Worm (Caenorhabditis elegans) whole organism, L1 larva: ENCODE measurements around the gene ccm-3.
A peak's percentile ranks its signal among the peaks of the same experiment; 100 is the strongest.

Experiments
- C16A3.4 ChIP-seq: fragments of 150-350 bp; optimal IDR thresholded peaks from 2 replicates; lab custom pipeline; 2014; ENCODE audit warnings: missing biosample characterization, missing genetic modification characterization
- C34B4.2 ChIP-seq: sonication (generic microtip); optimal IDR thresholded peaks from 2 replicates; lab custom pipeline; 2017; ENCODE audit warnings: mild to moderate bottlenecking, missing genetic modification characterization, missing compliant biosample characterization
- Y116A8C.19 ChIP-seq: sonication (generic microtip); optimal IDR thresholded peaks from 2 replicates; lab custom pipeline; 2016; ENCODE audit warnings: missing compliant biosample characterization, missing genetic modification characterization, borderline replicate concordance
- ceh-63 ChIP-seq: fragments of 200-800 bp; sonication (Bioruptor generic); optimal IDR thresholded peaks from 2 replicates; lab custom pipeline; 2018; ENCODE audit warnings: mild to moderate bottlenecking, missing genetic modification characterization, missing compliant biosample characterization
- ceh-88 ChIP-seq: fragments of 200-800 bp; sonication (Bioruptor generic); IDR thresholded peaks from 2 replicates; pipeline ENCODE4 v1.3.6; 2022; ENCODE audit warnings: missing genetic modification characterization, missing compliant biosample characterization
- ceh-90 ChIP-seq: sonication (generic microtip); optimal IDR thresholded peaks from 2 replicates; lab custom pipeline; 2016; ENCODE audit warnings: missing genetic modification characterization, missing compliant biosample characterization
- ces-1 ChIP-seq: fragments of 150-350 bp; optimal IDR thresholded peaks from 2 replicates; lab custom pipeline; 2014; ENCODE audit warnings: missing biosample characterization, missing genetic modification reagents, missing genetic modification characterization
- dpl-1 ChIP-seq, 3 experiments: fragments of 150-350 bp in 2 of 3; sonication (generic microtip) in 1 of 3; optimal IDR thresholded peaks; 2 replicates each; lab custom pipeline; 2014 to 2017; ENCODE audit warnings: missing biosample characterization in 3 of 3, missing genetic modification characterization in 3 of 3, missing genetic modification reagents in 3 of 3
- efl-1 ChIP-seq, 4 experiments: fragments of 150-350 bp; optimal IDR thresholded peaks in 3 of 4; peaks in 1 of 4; 1 replicate in 1 of 4; 2 replicates in 3 of 4; lab custom pipeline; 2014; ENCODE audit warnings: missing biosample characterization in 2 of 4, missing genetic modification characterization in 2 of 4, missing genetic modification reagents in 2 of 4
- egl-13 ChIP-seq: sonication (generic microtip); optimal IDR thresholded peaks from 2 replicates; lab custom pipeline; 2016; ENCODE audit warnings: missing genotype, missing genetic modification reagents, missing genetic modification characterization, missing compliant biosample characterization
- fkh-4 ChIP-seq: sonication (generic microtip); optimal IDR thresholded peaks from 2 replicates; lab custom pipeline; 2016; ENCODE audit warnings: missing compliant biosample characterization, missing genetic modification characterization, borderline replicate concordance
- grh-1 ChIP-seq: fragments of 200-800 bp; sonication (Bioruptor generic); IDR thresholded peaks from 2 replicates; pipeline ENCODE4 v1.3.6; 2022; ENCODE audit warnings: missing genetic modification reagents, missing genetic modification characterization, missing compliant biosample characterization
- hlh-17 ChIP-seq: fragments of 200-800 bp; sonication (Bioruptor generic); optimal IDR thresholded peaks from 2 replicates; lab custom pipeline; 2018; ENCODE audit warnings: missing genetic modification characterization, mild to moderate bottlenecking, missing compliant biosample characterization, moderate library complexity, borderline replicate concordance
- hlh-4 ChIP-seq: sonication (generic microtip); optimal IDR thresholded peaks from 2 replicates; lab custom pipeline; 2016; ENCODE audit warnings: mild to moderate bottlenecking, missing genetic modification characterization, missing compliant biosample characterization
- hpl-2 ChIP-seq: fragments of 150-350 bp; optimal IDR thresholded peaks from 2 replicates; lab custom pipeline; 2014; ENCODE audit warnings: missing biosample characterization, missing genetic modification reagents, missing genetic modification characterization
- irx-1 ChIP-seq: sonication (generic microtip); optimal IDR thresholded peaks from 2 replicates; lab custom pipeline; 2016; ENCODE audit warnings: missing genetic modification characterization, missing compliant biosample characterization
- isw-1 ChIP-seq: fragments of 200-800 bp; sonication (Bioruptor generic); IDR thresholded peaks from 2 replicates; pipeline ENCODE4 v1.3.6; 2022; ENCODE audit warnings: missing genetic modification characterization, missing compliant biosample characterization
- lin-14 ChIP-seq: fragments of 200-800 bp; sonication (Bioruptor generic); optimal IDR thresholded peaks from 2 replicates; lab custom pipeline; 2018; ENCODE audit warnings: mild to moderate bottlenecking, missing genetic modification characterization, moderate library complexity, missing compliant biosample characterization
- lin-15B ChIP-seq: fragments of 150-350 bp; sonication (generic microtip); optimal IDR thresholded peaks from 3 replicates; lab custom pipeline; 2014; ENCODE audit warnings: missing biosample characterization, missing genetic modification characterization
- lir-3 ChIP-seq: sonication (generic microtip); optimal IDR thresholded peaks from 2 replicates; lab custom pipeline; 2016; ENCODE audit warnings: mild to moderate bottlenecking, missing genetic modification characterization, moderate library complexity, missing compliant biosample characterization; ENCODE audit not compliant: poor library complexity
- lsy-2 ChIP-seq, 2 experiments: fragments of 150-350 bp; optimal IDR thresholded peaks; 2 replicates each; lab custom pipeline; 2014; ENCODE audit warnings: missing biosample characterization in 2 of 2, missing genetic modification characterization in 2 of 2
- mef-2 ChIP-seq: fragments of 150-350 bp; optimal IDR thresholded peaks from 2 replicates; lab custom pipeline; 2014; ENCODE audit warnings: missing biosample characterization, missing genetic modification characterization
- mep-1 ChIP-seq: fragments of 150-350 bp; optimal IDR thresholded peaks from 2 replicates; lab custom pipeline; 2014; ENCODE audit warnings: missing biosample characterization, missing genetic modification characterization
- nhr-11 ChIP-seq: fragments of 150-350 bp; optimal IDR thresholded peaks from 2 replicates; lab custom pipeline; 2014; ENCODE audit warnings: missing biosample characterization, missing genetic modification characterization
- nhr-12 ChIP-seq: sonication (generic microtip); optimal IDR thresholded peaks from 2 replicates; lab custom pipeline; 2017; ENCODE audit warnings: missing biosample characterization, missing genetic modification characterization
- nhr-19 ChIP-seq: fragments of 200-800 bp; sonication (Bioruptor generic); conservative IDR thresholded peaks from 2 replicates; pipeline ENCODE4 v1.3.6; 2022; ENCODE audit warnings: missing genetic modification characterization, missing compliant biosample characterization
- nhr-237 ChIP-seq: fragments of 150-350 bp; optimal IDR thresholded peaks from 2 replicates; lab custom pipeline; 2014; ENCODE audit warnings: missing biosample characterization, missing genetic modification characterization
- nhr-28 ChIP-seq: fragments of 150-350 bp; optimal IDR thresholded peaks from 2 replicates; lab custom pipeline; 2014; ENCODE audit warnings: missing biosample characterization, missing genetic modification characterization
- nhr-47 ChIP-seq: sonication (generic microtip); optimal IDR thresholded peaks from 2 replicates; lab custom pipeline; 2016; ENCODE audit warnings: mild to moderate bottlenecking, missing genetic modification characterization, moderate library complexity, missing compliant biosample characterization
- nhr-76 ChIP-seq: sonication (generic microtip); optimal IDR thresholded peaks from 2 replicates; lab custom pipeline; 2017; ENCODE audit warnings: missing biosample characterization, missing genetic modification characterization
- nhr-84 ChIP-seq: sonication (generic microtip); optimal IDR thresholded peaks from 2 replicates; lab custom pipeline; 2017; ENCODE audit warnings: missing biosample characterization, missing genetic modification characterization
- nhr-85 ChIP-seq: sonication (generic microtip); peaks from one replicate; lab custom pipeline; 2016; ENCODE audit warnings: missing genetic modification characterization, inconsistent platforms, missing compliant biosample characterization
- nhr-90 ChIP-seq: sonication (generic microtip); optimal IDR thresholded peaks from 2 replicates; lab custom pipeline; 2016; ENCODE audit warnings: mild to moderate bottlenecking, missing genetic modification characterization, missing compliant biosample characterization; ENCODE audit not compliant: poor library complexity
- pqm-1 ChIP-seq: sonication (generic microtip); optimal IDR thresholded peaks from 3 replicates; lab custom pipeline; 2017; ENCODE audit warnings: missing biosample characterization, missing genetic modification characterization
- rnt-1 ChIP-seq: sonication (generic microtip); optimal IDR thresholded peaks from 2 replicates; lab custom pipeline; 2016; ENCODE audit warnings: mild to moderate bottlenecking, missing genetic modification characterization, moderate library complexity, missing compliant biosample characterization
- snpc-4 ChIP-seq: fragments of 150-350 bp; optimal IDR thresholded peaks from 2 replicates; lab custom pipeline; 2014; ENCODE audit warnings: missing biosample characterization, missing genetic modification characterization
- snu-23 ChIP-seq: sonication (generic microtip); optimal IDR thresholded peaks from 2 replicates; lab custom pipeline; 2016; ENCODE audit warnings: missing genetic modification characterization, missing compliant biosample characterization
- sptf-1 ChIP-seq: fragments of 150-350 bp; optimal IDR thresholded peaks from 2 replicates; lab custom pipeline; 2014; ENCODE audit warnings: missing biosample characterization, missing genetic modification characterization
- swsn-7 ChIP-seq: sonication (generic microtip); optimal IDR thresholded peaks from 2 replicates; lab custom pipeline; 2016; ENCODE audit warnings: missing genetic modification characterization, missing compliant biosample characterization
- unc-30 ChIP-seq: sonication (generic microtip); optimal IDR thresholded peaks from 2 replicates; lab custom pipeline; 2017; ENCODE audit warnings: missing biosample characterization, missing genetic modification characterization
- unc-86 ChIP-seq: sonication (generic microtip); optimal IDR thresholded peaks from 2 replicates; lab custom pipeline; 2016; ENCODE audit warnings: missing genetic modification characterization, missing compliant biosample characterization
- unc-98 ChIP-seq: fragments of 200-800 bp; sonication (Bioruptor generic); IDR thresholded peaks from 2 replicates; pipeline ENCODE4 v1.3.6; 2022; ENCODE audit warnings: missing genetic modification characterization, missing compliant biosample characterization
- vab-15 ChIP-seq: sonication (generic microtip); optimal IDR thresholded peaks from 2 replicates; lab custom pipeline; 2017; ENCODE audit warnings: missing genotype, mild to moderate bottlenecking, missing genetic modification characterization, missing compliant biosample characterization
- xbp-1 ChIP-seq: sonication (generic microtip); optimal IDR thresholded peaks from 2 replicates; lab custom pipeline; 2016; ENCODE audit warnings: missing genetic modification characterization, missing compliant biosample characterization
- zag-1 ChIP-seq: fragments of 150-350 bp; optimal IDR thresholded peaks from 2 replicates; lab custom pipeline; 2014; ENCODE audit warnings: missing biosample characterization, missing genetic modification characterization
- ztf-11 ChIP-seq, 2 experiments: sonication (generic microtip); optimal IDR thresholded peaks; 2 replicates each; lab custom pipeline; 2016 to 2017; ENCODE audit warnings: missing genetic modification characterization in 2 of 2, missing biosample characterization in 1 of 2, missing compliant biosample characterization in 1 of 2

The ccm-3 gene

ce11 chrII:10569498-10569897, 37.6 kb downstream of the ccm-3 start (continued):
- TF ChIP-seq zag-1 (tag; lab: Kevin White, UChicago) (no peak), rnt-1 (tag; lab: Kevin White, UChicago) (peak; percentile 44), fkh-4 (tag; lab: Kevin White, UChicago) (no peak), dpl-1 (GFP tag; optimal IDR thresholded peaks at IDR 0.05; lab: Kevin White, UChicago) (no peak), irx-1 (tag; lab: Kevin White, UChicago) (no peak), nhr-90 (tag; lab: Kevin White, UChicago) (no peak), nhr-28 (tag; lab: Kevin White, UChicago) (no peak)

ce11 chrII:10566458-10566857, 40.6 kb downstream of the ccm-3 start:
- TF ChIP-seq unc-98 (GFP tag; lab: Robert Waterston, UW) (no peak), lin-14 (GFP tag; lab: Kevin White, UChicago) (peak; percentile 30)

- TF ChIP-seq unc-30 (no peak), efl-1 (optimal IDR thresholded peaks at IDR 0.05; lab: Kevin White, UChicago) (no peak), efl-1 (GFP tag; optimal IDR thresholded peaks at IDR 0.05 in 1 of 2; lab: Kevin White, UChicago) (peak in 1 of 2 experiments; percentile 30), lir-3 (tag; lab: Kevin White, UChicago) (no peak), nhr-85 (tag; lab: Kevin White, UChicago) (no peak), grh-1 (GFP tag; lab: Robert Waterston, UW) (no peak), mep-1 (tag; lab: Kevin White, UChicago) (no peak), C16A3.4 (no peak), nhr-11 (tag; lab: Kevin White, UChicago) (no peak)
These were observed 42.5 kb downstream of the ccm-3 start, which contains the start of the genes C06A1.6 and C06A1.7 for ce11 chrII:10564578-10564977. Gene C06A1.6 (minus strand): TSS chrII:10564678. Gene C06A1.7 (plus strand): TSS chrII:10564891.

- TF ChIP-seq nhr-237 (tag; lab: Kevin White, UChicago) (peak; percentile 100), lin-14 (GFP tag; lab: Kevin White, UChicago) (peak; percentile 100), nhr-85 (tag; lab: Kevin White, UChicago) (peak; percentile 100), snu-23 (GFP tag; lab: Kevin White, UChicago) (peak; percentile 100), mep-1 (tag; lab: Kevin White, UChicago) (peak; percentile 100), hlh-4 (peak; percentile 64), pqm-1 (peak; percentile 83), hlh-17 (GFP tag; lab: Kevin White, UChicago) (no peak), unc-86 (peak; percentile 100), C16A3.4 (peak; percentile 100), ceh-63 (peak; percentile 91), nhr-12 (tag; lab: Kevin White, UChicago) (peak; percentile 72), ces-1 (GFP tag; lab: Kevin White, UChicago) (peak; percentile 97), nhr-19 (peak; percentile 100), lin-15B (tag; lab: Kevin White, UChicago) (peak; percentile 100), dpl-1 (GFP tag; optimal IDR thresholded peaks at IDR 0.05; lab: Kevin White, UChicago) (peak; percentile 100), vab-15 (tag; lab: Kevin White, UChicago) (peak; percentile 100), swsn-7 (tag; lab: Kevin White, UChicago) (peak; percentile 100), unc-98 (GFP tag; lab: Robert Waterston, UW) (peak; percentile 95), mef-2 (tag; lab: Kevin White, UChicago) (peak; percentile 98), snpc-4 (tag; lab: Kevin White, UChicago) (peak; percentile 95), Y116A8C.19 (tag; lab: Kevin White, UChicago) (peak; percentile 24), nhr-47 (tag; lab: Kevin White, UChicago) (peak; percentile 100), ceh-88 (GFP tag; lab: Robert Waterston, UW) (peak; percentile 99), ceh-90 (tag; lab: Kevin White, UChicago) (peak; percentile 68), lsy-2 (tag; optimal IDR thresholded peaks at IDR 0.05; lab: Kevin White, UChicago) (peak; percentile 98 to 99), hpl-2 (GFP tag; lab: Kevin White, UChicago) (peak; percentile 99), ztf-11 (tag; optimal IDR thresholded peaks at IDR 0.05; lab: Kevin White, UChicago) (peak in 1 of 2 experiments; percentile 98), isw-1 (GFP tag; lab: Robert Waterston, UW) (peak; percentile 100), C34B4.2 (peak; percentile 94), nhr-84 (tag; lab: Kevin White, UChicago) (peak; percentile 98), sptf-1 (tag; lab: Kevin White, UChicago) (no peak), nhr-76 (tag; lab: Kevin White, UChicago) (peak; percentile 88), xbp-1 (tag; lab: Kevin White, UChicago) (peak; percentile 100), egl-13 (tag; lab: Kevin White, UChicago) (peak; percentile 100)
These were observed 43.7 kb downstream of the ccm-3 start, which contains the start of gene cdc-48.1 for ce11 chrII:10563368-10563767. Gene cdc-48.1 (minus strand): TSS chrII:10563407.
